Fruit fly (Drosophila melanogaster): ENCODE measurements around the gene spn-F.

- TF ChIP-seq Mnt (GFP tag; optimal IDR thresholded peaks at IDR 0.05) (peak; percentile 15), cic (GFP tag; optimal IDR thresholded peaks at IDR 0.05) (no peak), kay (GFP tag; ENCODE audit: borderline replicate concordance) (no peak), CG12768 (GFP tag; optimal IDR thresholded peaks at IDR 0.05) (no peak), pad (GFP tag; optimal IDR thresholded peaks at IDR 0.05) (no peak), CG11617 (GFP tag; optimal IDR thresholded peaks at IDR 0.05) (no peak), ovo (GFP tag; optimal IDR thresholded peaks at IDR 0.05) (no peak), CG1620 (GFP tag; optimal IDR thresholded peaks at IDR 0.05) (peak; percentile 19), Hr96 (GFP tag; optimal IDR thresholded peaks at IDR 0.05) (peak; percentile 27), CG33017 (tag; optimal IDR thresholded peaks at IDR 0.05) (no peak)
These were observed 34.2 kb upstream of the spn-F start, which contains the start of gene CG12054 for dm6 chr3R:31220456-31221336.

All from whole organism, adult.